Worm (Caenorhabditis elegans): ENCODE data around the gene F09G8.7.

DNA sequence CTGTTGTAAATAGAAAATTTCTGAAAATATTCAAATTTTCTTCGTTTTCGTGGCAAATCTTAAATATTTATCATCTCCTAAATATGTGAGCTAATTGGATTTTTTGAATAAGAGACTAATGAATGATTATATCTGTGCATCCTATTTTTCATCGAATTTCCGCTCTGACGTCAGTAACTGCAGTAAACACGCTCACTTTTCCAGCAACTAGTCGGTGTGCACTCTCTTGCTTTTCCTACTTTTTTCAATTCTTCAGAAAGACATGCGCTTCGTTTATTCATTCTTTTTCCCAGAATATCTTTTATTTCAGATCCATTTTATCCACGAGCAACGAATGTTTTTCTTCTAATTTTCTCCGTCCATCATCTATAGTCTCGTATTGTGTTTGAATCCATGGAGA is 38.7 kb downstream of the F09G8.7 start:
- TF ChIP-seq unc-39 (tag; optimal IDR thresholded peaks at IDR 0.05) = no peak
- TF ChIP-seq ceh-83 (GFP tag; optimal IDR thresholded peaks at IDR 0.05) = no peak
- no peak for TF ChIP-seq tbx-8 (GFP tag; optimal IDR thresholded peaks at IDR 0.05)
- no peak for TF ChIP-seq nhr-237 (tag; optimal IDR thresholded peaks at IDR 0.05)
- no peak for TF ChIP-seq elt-3 (tag; optimal IDR thresholded peaks at IDR 0.05)
- TF ChIP-seq mab-5 (tag; optimal IDR thresholded peaks at IDR 0.05) = no peak

All from whole organism, mixed stage, embryonic.